Fruit fly (Drosophila melanogaster) whole organism, prepupa: ENCODE data around the gene Argp.

ENCODE experiments used
- Blimp-1 ChIP-seq: fragments of 200-800 bp; sonication (Bioruptor generic); optimal IDR thresholded peaks from 3 replicates; lab custom pipeline; 2017; ENCODE audit warnings: missing biosample characterization, missing genetic modification characterization, mild to moderate bottlenecking, moderate library complexity, missing genetic modification reagents
- CG10631 ChIP-seq: fragments of 200-800 bp; sonication (Bioruptor generic); optimal IDR thresholded peaks from 2 replicates; lab custom pipeline; 2016; ENCODE audit warnings: missing biosample characterization, missing genetic modification characterization
- CG11294 ChIP-seq: fragments of 200-800 bp; sonication (Bioruptor generic); IDR thresholded peaks from 2 replicates; pipeline ENCODE4 v1.3.6; 2022; ENCODE audit warnings: missing biosample characterization, missing genetic modification characterization
- CG15336 ChIP-seq: fragments of 200-800 bp; sonication (Bioruptor generic); IDR thresholded peaks from 2 replicates; pipeline ENCODE4 v1.3.6; 2022; ENCODE audit warnings: missing biosample characterization, missing genetic modification characterization
- CG1621 ChIP-seq: fragments of 200-800 bp; sonication (Bioruptor generic); optimal IDR thresholded peaks from 3 replicates; lab custom pipeline; 2018; ENCODE audit warnings: missing biosample characterization, mild to moderate bottlenecking, missing genetic modification characterization
- CG16779 ChIP-seq: fragments of 200-800 bp; sonication (Bioruptor generic); optimal IDR thresholded peaks from 3 replicates; lab custom pipeline; 2017; ENCODE audit warnings: missing biosample characterization, mild to moderate bottlenecking, missing genetic modification characterization
- CG3032 ChIP-seq: fragments of 200-800 bp; optimal IDR thresholded peaks from 2 replicates; lab custom pipeline; 2019; ENCODE audit warnings: missing biosample characterization, mild to moderate bottlenecking, missing genetic modification characterization, moderate library complexity
- CG31627 ChIP-seq: fragments of 200-800 bp; sonication (Bioruptor generic); optimal IDR thresholded peaks from 3 replicates; lab custom pipeline; 2016; ENCODE audit warnings: missing biosample characterization, missing genetic modification characterization
- CG32006 ChIP-seq: fragments of 200-800 bp; sonication (Bioruptor generic); optimal IDR thresholded peaks from 3 replicates; lab custom pipeline; 2017; ENCODE audit warnings: missing biosample characterization, mild to moderate bottlenecking, missing genetic modification characterization
- CG34406 ChIP-seq: fragments of 200-800 bp; sonication (Bioruptor generic); optimal IDR thresholded peaks from 3 replicates; lab custom pipeline; 2016; ENCODE audit warnings: missing biosample characterization, missing genetic modification characterization
- CG3919 ChIP-seq: fragments of 200-800 bp; sonication (Bioruptor generic); optimal IDR thresholded peaks from 3 replicates; lab custom pipeline; 2016; ENCODE audit warnings: missing biosample characterization, missing genetic modification characterization
- CG4318 ChIP-seq: fragments of 200-800 bp; sonication (Bioruptor generic); optimal IDR thresholded peaks from 3 replicates; lab custom pipeline; 2017; ENCODE audit warnings: missing biosample characterization, mild to moderate bottlenecking, missing genetic modification characterization
- CG6276 ChIP-seq: fragments of 200-800 bp; sonication (Bioruptor generic); optimal IDR thresholded peaks from 2 replicates; lab custom pipeline; 2017; ENCODE audit warnings: missing biosample characterization, mild to moderate bottlenecking, missing genetic modification characterization
- CG6792 ChIP-seq: fragments of 200-800 bp; sonication (Bioruptor generic); optimal IDR thresholded peaks from 3 replicates; lab custom pipeline; 2016; ENCODE audit warnings: missing biosample characterization, missing genetic modification characterization
- CG6808 ChIP-seq: fragments of 200-800 bp; sonication (Bioruptor generic); optimal IDR thresholded peaks from 3 replicates; lab custom pipeline; 2017; ENCODE audit warnings: missing biosample characterization, missing genetic modification characterization, mild to moderate bottlenecking, moderate library complexity, missing genetic modification reagents
- CG6854 ChIP-seq: fragments of 200-800 bp; sonication (Bioruptor generic); optimal IDR thresholded peaks from 2 replicates; lab custom pipeline; 2017; ENCODE audit warnings: missing biosample characterization, mild to moderate bottlenecking, missing genetic modification characterization
- CG7368 ChIP-seq: fragments of 200-800 bp; sonication (Bioruptor generic); optimal IDR thresholded peaks from 3 replicates; lab custom pipeline; 2016; ENCODE audit warnings: missing biosample characterization, missing genetic modification characterization
- CG8119 ChIP-seq: fragments of 200-800 bp; sonication (Bioruptor generic); IDR thresholded peaks from 3 replicates; pipeline ENCODE4 v1.3.6; 2022; ENCODE audit warnings: missing biosample characterization, missing genetic modification characterization
- CG8319 ChIP-seq: fragments of 200-800 bp; sonication (Bioruptor generic); optimal IDR thresholded peaks from 3 replicates; lab custom pipeline; 2016; ENCODE audit warnings: missing biosample characterization, missing genetic modification characterization
- CG8632 ChIP-seq: fragments of 200-800 bp; sonication (Bioruptor generic); optimal IDR thresholded peaks from 3 replicates; lab custom pipeline; 2016; ENCODE audit warnings: missing biosample characterization, missing genetic modification characterization
- Eip75B ChIP-seq: fragments of 200-800 bp; sonication (Bioruptor generic); optimal IDR thresholded peaks from 3 replicates; lab custom pipeline; 2016; ENCODE audit warnings: missing biosample characterization, missing genetic modification characterization
- Eip78C ChIP-seq: fragments of 200-800 bp; sonication (Bioruptor generic); peaks from one replicate; lab custom pipeline; 2016; ENCODE audit warnings: missing biosample characterization, missing genetic modification characterization
- Eip93F ChIP-seq: fragments of 200-800 bp; sonication (Bioruptor generic); optimal IDR thresholded peaks from 2 replicates; lab custom pipeline; 2016; ENCODE audit warnings: missing biosample characterization, mild to moderate bottlenecking, missing genetic modification characterization
- Ets21C ChIP-seq: fragments of 200-800 bp; sonication (Bioruptor generic); optimal IDR thresholded peaks from 3 replicates; lab custom pipeline; 2016; ENCODE audit warnings: missing biosample characterization, missing genetic modification characterization
- Ets96B ChIP-seq: fragments of 200-800 bp; optimal IDR thresholded peaks from 2 replicates; lab custom pipeline; 2019; ENCODE audit warnings: missing biosample characterization, mild to moderate bottlenecking, missing genetic modification characterization, moderate library complexity
- Gug ChIP-seq: fragments of 200-800 bp; sonication (Bioruptor generic); IDR thresholded peaks from 2 replicates; pipeline ENCODE4 v1.3.6; 2022; ENCODE audit warnings: missing biosample characterization, missing genetic modification characterization
- Hr38 ChIP-seq: sonication (Bioruptor generic); optimal IDR thresholded peaks from 2 replicates; lab custom pipeline; 2016; ENCODE audit warnings: missing biosample characterization, missing genetic modification characterization
- Hr39 ChIP-seq: fragments of 200-800 bp; sonication (Bioruptor generic); optimal IDR thresholded peaks from 2 replicates; lab custom pipeline; 2016; ENCODE audit warnings: missing biosample characterization, missing genetic modification characterization
- Hr4 ChIP-seq: fragments of 200-800 bp; sonication (Bioruptor generic); optimal IDR thresholded peaks from 3 replicates; lab custom pipeline; 2016; ENCODE audit warnings: missing biosample characterization, missing genetic modification characterization
- Lpt ChIP-seq: fragments of 200-800 bp; sonication (Bioruptor generic); optimal IDR thresholded peaks from 3 replicates; lab custom pipeline; 2016; ENCODE audit warnings: missing biosample characterization, missing genetic modification characterization
- Met ChIP-seq: fragments of 200-800 bp; sonication (Bioruptor generic); optimal IDR thresholded peaks from 3 replicates; lab custom pipeline; 2016; ENCODE audit warnings: missing biosample characterization, missing genetic modification characterization
- OdsH ChIP-seq: fragments of 200-800 bp; sonication (Bioruptor generic); optimal IDR thresholded peaks from 3 replicates; lab custom pipeline; 2016; ENCODE audit warnings: missing biosample characterization, missing genetic modification characterization
- Smox ChIP-seq: fragments of 200-800 bp; sonication (Bioruptor generic); optimal IDR thresholded peaks from 3 replicates; lab custom pipeline; 2016; ENCODE audit warnings: missing biosample characterization, missing genetic modification characterization
- Sox102F ChIP-seq: fragments of 200-800 bp; sonication (Bioruptor generic); optimal IDR thresholded peaks from 2 replicates; lab custom pipeline; 2016; ENCODE audit warnings: missing biosample characterization, mild to moderate bottlenecking, missing genetic modification characterization
- Sox14 ChIP-seq: fragments of 200-800 bp; sonication (Bioruptor generic); optimal IDR thresholded peaks from 3 replicates; lab custom pipeline; 2016; ENCODE audit warnings: missing biosample characterization, missing genetic modification characterization
- Sox15 ChIP-seq: fragments of 200-800 bp; sonication (Bioruptor generic); optimal IDR thresholded peaks from 3 replicates; lab custom pipeline; 2016; ENCODE audit warnings: missing biosample characterization, missing genetic modification characterization
- acj6 ChIP-seq: fragments of 200-800 bp; sonication (Bioruptor generic); optimal IDR thresholded peaks from 3 replicates; lab custom pipeline; 2016; ENCODE audit warnings: missing biosample characterization, missing genetic modification characterization
- eg ChIP-seq: fragments of 200-800 bp; sonication (Bioruptor generic); IDR thresholded peaks from 3 replicates; pipeline ENCODE4 v1.3.6; 2022; ENCODE audit warnings: missing biosample characterization, missing genetic modification characterization
- esn ChIP-seq: fragments of 200-800 bp; sonication (Bioruptor generic); optimal IDR thresholded peaks from 2 replicates; lab custom pipeline; 2016; ENCODE audit warnings: missing biosample characterization, mild to moderate bottlenecking, missing genetic modification characterization, moderate library complexity
- fd59A ChIP-seq: fragments of 200-800 bp; sonication (Bioruptor generic); optimal IDR thresholded peaks from 2 replicates; lab custom pipeline; 2017; ENCODE audit warnings: missing biosample characterization, mild to moderate bottlenecking, missing genetic modification characterization, missing genetic modification reagents
- fd85E ChIP-seq: fragments of 200-800 bp; sonication (Bioruptor generic); optimal IDR thresholded peaks from 3 replicates; lab custom pipeline; 2016; ENCODE audit warnings: missing biosample characterization, missing genetic modification characterization
- fkh ChIP-seq: fragments of 200-800 bp; sonication (Bioruptor generic); optimal IDR thresholded peaks from 3 replicates; lab custom pipeline; 2017; ENCODE audit warnings: missing biosample characterization, mild to moderate bottlenecking, missing genetic modification characterization, moderate library complexity
- lz ChIP-seq: fragments of 200-800 bp; sonication (Bioruptor generic); optimal IDR thresholded peaks from 3 replicates; lab custom pipeline; 2016; ENCODE audit warnings: missing biosample characterization, missing genetic modification characterization
- net ChIP-seq: fragments of 200-800 bp; sonication (Bioruptor generic); optimal IDR thresholded peaks from 3 replicates; lab custom pipeline; 2016; ENCODE audit warnings: missing biosample characterization, missing genetic modification characterization
- pdm3 ChIP-seq: fragments of 200-800 bp; sonication (Bioruptor generic); optimal IDR thresholded peaks from 3 replicates; lab custom pipeline; 2016; ENCODE audit warnings: missing biosample characterization, missing genetic modification characterization
- ss ChIP-seq, 2 experiments: fragments of 200-800 bp; sonication (Bioruptor generic); optimal IDR thresholded peaks; 2 replicates in 1 of 2; 3 replicates in 1 of 2; lab custom pipeline; 2017 to 2018; ENCODE audit warnings: mild to moderate bottlenecking in 2 of 2, missing biosample characterization in 2 of 2, missing genetic modification characterization in 2 of 2, moderate library complexity in 1 of 2
- svp ChIP-seq: fragments of 200-800 bp; sonication (Bioruptor generic); peaks from one replicate; lab custom pipeline; 2016; ENCODE audit warnings: missing biosample characterization, missing genetic modification characterization

Argp gene

dm6 chr3R:13683624-13684568 is 25.8 kb downstream of the Argp start, which contains the start of gene flfl (continued):
- no peak for TF ChIP-seq Eip93F
- no peak for TF ChIP-seq acj6 (GFP tag; lab: Kevin White, UChicago)
- no peak for TF ChIP-seq Lpt (GFP tag; lab: Kevin White, UChicago)
- TF ChIP-seq Smox (GFP tag; lab: Kevin White, UChicago) = peak; percentile 9
- no peak for TF ChIP-seq Hr39 (GFP tag; lab: Kevin White, UChicago)
- TF ChIP-seq Sox15 = no peak
- peak; percentile 20 for TF ChIP-seq lz
- TF ChIP-seq pdm3 (GFP tag; lab: Kevin White, UChicago) = no peak
- no peak for TF ChIP-seq CG8119
- TF ChIP-seq Sox102F (GFP tag; lab: Kevin White, UChicago) = peak; percentile 1
- TF ChIP-seq ss (GFP tag; optimal IDR thresholded peaks at IDR 0.05; lab: Kevin White, UChicago) = no peak
- TF ChIP-seq CG32006 (GFP tag; lab: Kevin White, UChicago) = peak; percentile 1
- no peak for TF ChIP-seq CG11294 (GFP tag; lab: Robert Waterston, UW)
- no peak for TF ChIP-seq Ets21C (GFP tag; lab: Kevin White, UChicago)
- peak; percentile 7 for TF ChIP-seq esn
- no peak for TF ChIP-seq CG4318 (GFP tag; lab: Kevin White, UChicago)
- TF ChIP-seq CG31627 (GFP tag; lab: Kevin White, UChicago) = peak; percentile 36
- peak; percentile 34 for TF ChIP-seq CG3032 (tag; lab: Kevin White, UChicago)
- TF ChIP-seq Hr38 (GFP tag; lab: Kevin White, UChicago) = no peak
- TF ChIP-seq Ets96B (tag; lab: Kevin White, UChicago) = no peak
- TF ChIP-seq fd59A = no peak
- TF ChIP-seq svp (GFP tag; lab: Kevin White, UChicago) = peak; percentile 76
- no peak for TF ChIP-seq CG6276 (GFP tag; lab: Kevin White, UChicago)
- TF ChIP-seq eg (GFP tag; lab: Robert Waterston, UW) = no peak
- peak; percentile 40 for TF ChIP-seq Sox14 (GFP tag; lab: Kevin White, UChicago)
- TF ChIP-seq CG1621 (tag; lab: Kevin White, UChicago) = no peak
- peak; percentile 29 for TF ChIP-seq CG6854 (GFP tag; lab: Kevin White, UChicago)
- no peak for TF ChIP-seq CG34406 (GFP tag; lab: Kevin White, UChicago)
- no peak for TF ChIP-seq fd85E (GFP tag; lab: Kevin White, UChicago)
- no peak for TF ChIP-seq CG6792 (GFP tag; lab: Kevin White, UChicago)

DNA sequence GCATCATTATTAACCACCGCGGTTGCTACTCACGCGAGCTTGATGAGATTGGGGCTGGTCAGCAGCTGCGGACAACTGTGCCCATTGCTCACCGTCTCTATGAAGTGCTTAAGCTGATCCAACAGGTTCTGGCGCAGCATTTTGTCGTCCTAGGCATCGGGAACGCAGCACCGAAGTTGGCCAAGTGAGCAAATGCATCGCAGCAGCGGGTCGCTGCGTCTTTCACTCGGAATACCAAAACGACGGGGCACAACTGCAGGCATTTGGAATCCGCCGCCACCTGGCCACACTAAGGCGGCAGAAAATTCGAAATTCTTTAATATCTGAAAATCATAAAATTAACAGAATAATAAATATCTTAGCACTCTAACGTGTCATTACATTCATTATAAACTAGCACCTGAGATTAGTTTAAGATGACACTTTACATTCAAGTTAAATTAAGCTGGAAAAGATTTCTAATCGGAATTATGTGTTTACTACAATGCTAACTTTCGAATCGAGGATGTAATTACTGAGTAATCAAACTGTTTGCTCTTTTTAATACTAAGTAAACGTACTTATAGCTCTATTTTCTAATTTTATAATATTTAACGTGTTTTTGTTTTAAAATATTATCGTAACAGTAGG is 26.6 kb downstream of the Argp start:
- TF ChIP-seq CG15336 (GFP tag; lab: Robert Waterston, UW) (peak; percentile 16; the same call in 1 of the 2 replicates), net (GFP tag; lab: Kevin White, UChicago) (no peak), fkh (no peak), CG7368 (GFP tag; lab: Kevin White, UChicago) (no peak), svp (GFP tag; lab: Kevin White, UChicago) (no peak), Eip75B (peak; percentile 1), Met (no peak), esn (no peak), CG6808 (no peak), acj6 (GFP tag; lab: Kevin White, UChicago) (no peak), CG3032 (tag; lab: Kevin White, UChicago) (no peak), CG11294 (GFP tag; lab: Robert Waterston, UW) (no peak), CG10631 (GFP tag; lab: Kevin White, UChicago) (no peak), Blimp-1 (no peak), CG8319 (no peak), CG6854 (GFP tag; lab: Kevin White, UChicago) (peak; percentile 53), lz (peak; percentile 29), Eip78C (GFP tag; lab: Kevin White, UChicago) (peak; percentile 18), Hr39 (GFP tag; lab: Kevin White, UChicago) (no peak), CG31627 (GFP tag; lab: Kevin White, UChicago) (no peak), Eip93F (no peak), CG3919 (GFP tag; lab: Kevin White, UChicago) (no peak), CG6792 (GFP tag; lab: Kevin White, UChicago) (no peak), Gug (GFP tag; lab: Robert Waterston, UW) (no peak), Sox102F (GFP tag; lab: Kevin White, UChicago) (no peak), Hr4 (GFP tag; lab: Kevin White, UChicago) (no peak), CG16779 (no peak), OdsH (GFP tag; lab: Kevin White, UChicago) (no peak), CG8632 (no peak)
